Worm (Caenorhabditis elegans): ENCODE data around the gene urm-1.

The urm-1 gene

ce11 chrIII:10521219-10521618 lies 15.9 kb downstream of the urm-1 start:
- TF ChIP-seq mdl-1 (tag; optimal IDR thresholded peaks at IDR 0.05) = no peak
- no peak for TF ChIP-seq fkh-2 (tag; optimal IDR thresholded peaks at IDR 0.05)
- no peak for TF ChIP-seq elt-3 (tag; optimal IDR thresholded peaks at IDR 0.05)
- no peak for TF ChIP-seq eor-1 (tag; optimal IDR thresholded peaks at IDR 0.05)
- no peak for TF ChIP-seq snpc-4 (tag; optimal IDR thresholded peaks at IDR 0.05)
- TF ChIP-seq unc-62 (GFP tag; optimal IDR thresholded peaks at IDR 0.05) = no peak
- no peak for TF ChIP-seq elt-1 (tag; optimal IDR thresholded peaks at IDR 0.05)
- TF ChIP-seq daf-12 (tag; optimal IDR thresholded peaks at IDR 0.05) = no peak
- no peak for TF ChIP-seq pha-4 (tag; optimal IDR thresholded peaks at IDR 0.05)
- no peak for TF ChIP-seq ztf-11 (tag; optimal IDR thresholded peaks at IDR 0.05)
- no peak for TF ChIP-seq elt-2 (tag; optimal IDR thresholded peaks at IDR 0.05)
- TF ChIP-seq tbx-2 (tag; optimal IDR thresholded peaks at IDR 0.05) = no peak
- TF ChIP-seq unc-39 (tag; optimal IDR thresholded peaks at IDR 0.05) = no peak

- TF ChIP-seq skn-1 (tag; optimal IDR thresholded peaks at IDR 0.05) (no peak), fkh-10 (GFP tag; optimal IDR thresholded peaks at IDR 0.05) (no peak), elt-1 (tag; optimal IDR thresholded peaks at IDR 0.05) (peak; percentile 64)
These were observed 17.7 kb downstream of the urm-1 start for ce11 chrIII:10523025-10523424.

- TF ChIP-seq pha-4 (tag; optimal IDR thresholded peaks at IDR 0.05) (no peak), unc-62 (GFP tag; optimal IDR thresholded peaks at IDR 0.05) (no peak), mdl-1 (tag; optimal IDR thresholded peaks at IDR 0.05) (no peak), pqm-1 (tag; optimal IDR thresholded peaks at IDR 0.05) (no peak), eor-1 (tag; optimal IDR thresholded peaks at IDR 0.05) (no peak), ztf-4 (tag; optimal IDR thresholded peaks at IDR 0.05) (no peak), snpc-4 (tag; optimal IDR thresholded peaks at IDR 0.05) (peak; percentile 60), hmg-11 (tag; optimal IDR thresholded peaks at IDR 0.05) (no peak)
These were observed 19.5 kb downstream of the urm-1 start for ce11 chrIII:10524823-10525222.

- TF ChIP-seq ceh-28 (tag; optimal IDR thresholded peaks at IDR 0.05) (no peak), elt-1 (tag; optimal IDR thresholded peaks at IDR 0.05) (no peak), daf-12 (tag; optimal IDR thresholded peaks at IDR 0.05) (no peak), lsy-12 (tag; optimal IDR thresholded peaks at IDR 0.05) (no peak), mdl-1 (tag; optimal IDR thresholded peaks at IDR 0.05) (no peak), nhr-23 (tag; optimal IDR thresholded peaks at IDR 0.05) (no peak), fkh-2 (tag; optimal IDR thresholded peaks at IDR 0.05) (no peak), ztf-4 (tag; optimal IDR thresholded peaks at IDR 0.05) (no peak), nhr-43 (tag; optimal IDR thresholded peaks at IDR 0.05; ENCODE audit: poor library complexity, severe bottlenecking) (no peak), egl-5 (tag; optimal IDR thresholded peaks at IDR 0.05) (peak; percentile 34), nfya-1 (tag; optimal IDR thresholded peaks at IDR 0.05; ENCODE audit: insufficient read depth) (peak; percentile 41), nhr-28 (tag; optimal IDR thresholded peaks at IDR 0.05) (no peak), ceh-82 (tag; optimal IDR thresholded peaks at IDR 0.05) (no peak), zag-1 (tag; optimal IDR thresholded peaks at IDR 0.05) (no peak), egl-27 (tag; optimal IDR thresholded peaks at IDR 0.05) (no peak), lin-39 (tag; optimal IDR thresholded peaks at IDR 0.05) (peak; percentile 76), mml-1 (tag; optimal IDR thresholded peaks at IDR 0.05) (no peak), nhr-11 (tag; optimal IDR thresholded peaks at IDR 0.05) (peak; percentile 50), ZK546.5 (tag; optimal IDR thresholded peaks at IDR 0.05) (no peak), fos-1 (tag; optimal IDR thresholded peaks at IDR 0.05) (no peak), lin-15B (tag; optimal IDR thresholded peaks at IDR 0.05) (no peak)
These were observed 20.6 kb downstream of the urm-1 start for ce11 chrIII:10525927-10526326.

ce11 chrIII:10527446-10527845 lies 22.2 kb downstream of the urm-1 start:
- TF ChIP-seq fkh-10 (GFP tag; optimal IDR thresholded peaks at IDR 0.05) (no peak), skn-1 (tag; optimal IDR thresholded peaks at IDR 0.05) (no peak), jun-1 (tag; optimal IDR thresholded peaks at IDR 0.05) (no peak), hmg-11 (tag; optimal IDR thresholded peaks at IDR 0.05) (no peak), fkh-2 (tag; optimal IDR thresholded peaks at IDR 0.05) (no peak), ceh-82 (tag; optimal IDR thresholded peaks at IDR 0.05) (no peak), nhr-25 (tag; optimal IDR thresholded peaks at IDR 0.05) (no peak), ztf-11 (tag; optimal IDR thresholded peaks at IDR 0.05) (no peak), ama-1 (optimal IDR thresholded peaks at IDR 0.05) (no peak), ceh-9 (tag; optimal IDR thresholded peaks at IDR 0.05) (no peak), unc-39 (tag; optimal IDR thresholded peaks at IDR 0.05) (no peak), fos-1 (tag; optimal IDR thresholded peaks at IDR 0.05) (no peak), ztf-4 (tag; optimal IDR thresholded peaks at IDR 0.05) (no peak)
